Worm (Caenorhabditis elegans) whole organism, young adult: Measurements from ENCODE around the gene btb-20.

Experiments used
- F23B12.7 ChIP-seq: sonication (generic microtip); optimal IDR thresholded peaks from 2 replicates; lab custom pipeline; 2017; ENCODE audit warnings: missing genetic modification characterization, mild to moderate bottlenecking, missing compliant biosample characterization, antibody characterized with exemption, moderate library complexity; ENCODE audit not compliant: insufficient read depth
- Y53G8AR.9 ChIP-seq: fragments of 200-800 bp; sonication (Bioruptor generic); conservative IDR thresholded peaks from 2 replicates; pipeline ENCODE4 v1.3.6; 2022; ENCODE audit warnings: missing genetic modification reagents, missing genetic modification characterization, missing compliant biosample characterization
- ceh-79 ChIP-seq: sonication (generic microtip); optimal IDR thresholded peaks from 2 replicates; lab custom pipeline; 2017; ENCODE audit warnings: mild to moderate bottlenecking, missing genetic modification characterization, missing compliant biosample characterization
- ets-4 ChIP-seq: fragments of 200-800 bp; sonication (Bioruptor generic); optimal IDR thresholded peaks from 2 replicates; lab custom pipeline; 2018; ENCODE audit warnings: mild to moderate bottlenecking, missing genetic modification characterization, missing compliant biosample characterization
- lsl-1 ChIP-seq: fragments of 200-800 bp; sonication (Bioruptor generic); optimal IDR thresholded peaks from 2 replicates; lab custom pipeline; 2018; ENCODE audit warnings: mild to moderate bottlenecking, missing genetic modification characterization, moderate library complexity, missing compliant biosample characterization
- madf-10 ChIP-seq: sonication (generic microtip); optimal IDR thresholded peaks from 2 replicates; lab custom pipeline; 2016; ENCODE audit warnings: mild to moderate bottlenecking, missing genetic modification characterization, missing compliant biosample characterization
- nfyb-1 ChIP-seq: fragments of 200-800 bp; sonication (Bioruptor generic); IDR thresholded peaks from 2 replicates; pipeline ENCODE4 v1.3.6; 2022; ENCODE audit warnings: missing genetic modification reagents, missing genetic modification characterization, missing compliant biosample characterization
- snpc-1.1 ChIP-seq: sonication (generic microtip); optimal IDR thresholded peaks from 2 replicates; lab custom pipeline; 2017; ENCODE audit warnings: missing genetic modification characterization, mild to moderate bottlenecking, missing compliant biosample characterization, antibody characterized with exemption, moderate library complexity, missing genotype, missing genetic modification reagents; ENCODE audit not compliant: insufficient read depth
- snpc-4 ChIP-seq, 5 experiments: fragments of 150-350 bp in 1 of 5; sonication (generic microtip) in 4 of 5; optimal IDR thresholded peaks; 2 replicates each; lab custom pipeline; 2014 to 2018; ENCODE audit warnings: missing genetic modification characterization in 5 of 5, missing biosample characterization in 3 of 5, antibody characterized with exemption in 2 of 5, mild to moderate bottlenecking in 2 of 5, missing compliant biosample characterization in 2 of 5, missing genotype in 2 of 5, moderate library complexity in 2 of 5, missing genetic modification reagents in 1 of 5
- ztf-26 ChIP-seq: sonication (generic microtip); optimal IDR thresholded peaks from 2 replicates; lab custom pipeline; 2017; ENCODE audit warnings: missing genetic modification characterization, missing compliant biosample characterization

DNA sequence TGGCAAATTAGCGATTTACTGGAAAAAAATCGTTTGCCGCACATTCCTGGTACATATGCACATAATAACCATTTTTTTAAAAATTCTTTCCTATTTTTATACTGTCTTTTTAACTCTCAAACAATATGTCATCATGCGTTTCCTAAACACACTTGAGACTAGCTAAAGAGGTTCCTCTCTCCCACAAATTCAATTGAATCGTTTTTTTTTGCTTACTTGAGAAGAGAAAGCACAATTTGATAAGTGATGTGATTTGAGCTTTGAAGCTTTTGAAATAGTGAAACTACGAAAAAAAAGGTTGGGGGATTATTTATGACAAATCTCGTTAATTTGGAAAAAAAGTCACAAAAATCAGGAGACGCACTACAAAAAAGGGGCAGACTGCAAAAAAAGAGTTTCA lies 31.7 kb upstream of the btb-20 start:
- TF ChIP-seq ets-4 (GFP tag; lab: Kevin White, UChicago) (no peak), madf-10 (no peak), F23B12.7 (tag; lab: Kevin White, UChicago) (no peak), ceh-79 (tag; lab: Kevin White, UChicago) (no peak), snpc-1.1 (tag; lab: Kevin White, UChicago) (no peak), nfyb-1 (GFP tag; lab: Robert Waterston, UW) (no peak), snpc-4 (GFP tag; optimal IDR thresholded peaks at IDR 0.05; lab: Kevin White, UChicago) (no peak), snpc-4 (tag; optimal IDR thresholded peaks at IDR 0.05; lab: Kevin White, UChicago) (no peak), lsl-1 (GFP tag; lab: Kevin White, UChicago) (no peak), Y53G8AR.9 (GFP tag; lab: Robert Waterston, UW) (no peak), ztf-26 (no peak)
